Worm (Caenorhabditis elegans) whole organism, L4/young adult: Measurements from ENCODE around the gene srd-28.

Experiments used
- W03F9.2 ChIP-seq: fragments of 150-350 bp; optimal IDR thresholded peaks from 2 replicates; lab custom pipeline; 2014; ENCODE audit warnings: missing biosample characterization, missing genetic modification characterization
- dao-5 ChIP-seq: sonication (generic microtip); optimal IDR thresholded peaks from 2 replicates; lab custom pipeline; 2016; ENCODE audit warnings: missing genotype, missing genetic modification characterization, moderate library complexity, missing compliant biosample characterization
- him-1 ChIP-seq: sonication (generic microtip); optimal IDR thresholded peaks from 2 replicates; lab custom pipeline; 2016; ENCODE audit warnings: missing genotype, missing genetic modification reagents, missing genetic modification characterization, missing compliant biosample characterization

DNA sequence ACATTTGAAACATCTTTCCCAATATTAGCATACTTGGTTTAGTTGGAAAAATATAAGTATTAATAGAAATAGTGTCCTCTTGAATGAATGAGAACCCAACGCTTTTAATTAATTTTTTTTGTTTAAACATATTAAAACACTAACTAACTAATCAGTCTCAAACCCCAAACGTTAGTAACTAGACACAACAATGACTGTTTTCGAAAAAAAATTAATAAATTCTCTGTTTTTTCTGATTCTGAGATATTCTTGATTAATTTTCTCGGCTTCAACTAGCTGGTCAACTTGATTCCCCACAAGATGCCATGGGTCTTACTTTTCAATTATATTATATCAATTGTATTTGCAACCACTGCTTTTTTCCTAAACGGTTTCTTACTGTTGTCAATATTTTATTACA lies 1.7 kb downstream of the srd-28 start, which contains the start of gene srbc-76:
- TF ChIP-seq dao-5 (tag; lab: Kevin White, UChicago), result no peak
- TF ChIP-seq W03F9.2 (tag; lab: Kevin White, UChicago), result no peak
- TF ChIP-seq him-1, result no peak
